Fruit fly (Drosophila melanogaster) Kc167 (cell line): ENCODE measurements around the gene gfzf.

Experiments used
- Myc ChIP-seq: fragments of >200 bp; optimal IDR thresholded peaks from 2 replicates; lab custom pipeline; 2017; ENCODE audit warnings: missing external identifiers
- insv ChIP-seq: fragments of >200 bp; optimal IDR thresholded peaks from 3 replicates; lab custom pipeline; 2018; ENCODE audit warnings: missing external identifiers
- psq ChIP-seq: fragments of >200 bp; optimal IDR thresholded peaks from 2 replicates; lab custom pipeline; 2017; ENCODE audit warnings: missing external identifiers
- ttk ChIP-seq: sonication (Bioruptor generic); optimal IDR thresholded peaks from 2 replicates; lab custom pipeline; 2017; ENCODE audit warnings: missing external identifiers

DNA sequence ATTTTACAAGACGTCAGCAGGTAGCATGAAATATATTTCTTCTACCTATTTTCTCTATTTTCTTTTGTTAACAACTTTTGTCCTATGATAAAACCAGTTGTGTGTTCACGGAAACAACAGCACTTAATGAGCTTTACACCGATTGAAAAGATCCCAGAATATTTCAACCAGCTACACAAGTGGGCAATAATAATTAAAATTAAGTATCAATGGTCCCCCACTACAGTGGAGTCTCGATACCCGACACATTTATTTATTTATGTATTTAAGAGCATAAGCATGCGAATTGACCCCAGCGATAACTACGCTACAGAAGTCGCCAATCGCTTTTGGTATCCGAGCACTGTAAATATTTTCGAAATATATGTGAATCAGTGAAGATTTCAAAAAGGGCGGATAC, 37.9 kb upstream of the gfzf start:
- no peak for TF ChIP-seq ttk (lab: Kevin White, UChicago)
- TF ChIP-seq Myc = no peak
- TF ChIP-seq psq (lab: Kevin White, UChicago) = no peak
- no peak for TF ChIP-seq insv
